Fruit fly (Drosophila melanogaster): Measurements from ENCODE around the gene CG1703.

CG1703 gene

dm6 chrX:11631704-11632103 lies 20.0 kb downstream of the CG1703 start:
- TF ChIP-seq Dif (GFP tag; optimal IDR thresholded peaks at IDR 0.05; ENCODE audit: partially characterized antibody) (no peak), Dfd (GFP tag; optimal IDR thresholded peaks at IDR 0.05) (no peak), lola (GFP tag; optimal IDR thresholded peaks at IDR 0.05) (no peak), OdsH (GFP tag; optimal IDR thresholded peaks at IDR 0.05) (no peak), tai (GFP tag; optimal IDR thresholded peaks at IDR 0.05) (no peak), sv (GFP tag; optimal IDR thresholded peaks at IDR 0.05) (no peak), ey (GFP tag; optimal IDR thresholded peaks at IDR 0.05) (no peak), N (GFP tag; optimal IDR thresholded peaks at IDR 0.05) (no peak), foxo (GFP tag; optimal IDR thresholded peaks at IDR 0.05) (no peak), woc (GFP tag; optimal IDR thresholded peaks at IDR 0.05) (no peak), rgr (GFP tag; optimal IDR thresholded peaks at IDR 0.05) (no peak), psq (GFP tag; optimal IDR thresholded peaks at IDR 0.05) (no peak)

DNA sequence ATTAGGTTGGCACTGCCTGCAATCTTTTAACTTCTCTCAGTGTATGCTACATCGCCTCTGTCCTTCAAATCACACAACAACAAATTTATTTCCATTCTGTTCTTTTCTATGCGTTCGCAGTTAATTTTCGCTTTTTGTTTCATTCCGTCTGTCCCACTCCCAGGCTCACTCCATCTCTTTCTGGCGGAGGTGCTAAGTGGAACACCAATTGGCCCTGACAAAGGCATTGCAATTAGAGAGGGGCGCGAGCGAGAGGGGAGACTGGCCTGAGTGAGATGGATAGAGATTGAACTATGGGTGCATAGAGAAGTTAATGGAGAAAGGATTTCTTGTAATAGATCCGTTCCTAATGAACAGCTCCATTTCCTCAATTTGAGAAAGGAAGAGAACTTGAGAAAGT lies 28.8 kb downstream of the CG1703 start:
- TF ChIP-seq CG32264 (GFP tag; optimal IDR thresholded peaks at IDR 0.05) (no peak), N (GFP tag; optimal IDR thresholded peaks at IDR 0.05) (no peak), Dfd (GFP tag; optimal IDR thresholded peaks at IDR 0.05) (no peak), foxo (GFP tag; optimal IDR thresholded peaks at IDR 0.05) (no peak), lola (GFP tag; optimal IDR thresholded peaks at IDR 0.05) (no peak), Myc (optimal IDR thresholded peaks at IDR 0.05) (no peak), fru (GFP tag; optimal IDR thresholded peaks at IDR 0.05) (no peak), Hr83 (GFP tag; optimal IDR thresholded peaks at IDR 0.05; ENCODE audit: poor library complexity, severe bottlenecking) (no peak), Mio (GFP tag; optimal IDR thresholded peaks at IDR 0.05) (no peak), CG9705 (GFP tag; optimal IDR thresholded peaks at IDR 0.05) (no peak), Jra (GFP tag; optimal IDR thresholded peaks at IDR 0.05) (no peak), HLH106 (tag; optimal IDR thresholded peaks at IDR 0.05) (no peak), Vsx2 (GFP tag; optimal IDR thresholded peaks at IDR 0.05; ENCODE audit: partially characterized antibody) (no peak), Abd-B (GFP tag; optimal IDR thresholded peaks at IDR 0.05) (no peak), rgr (GFP tag; optimal IDR thresholded peaks at IDR 0.05) (no peak), pan (optimal IDR thresholded peaks at IDR 0.05) (no peak), dmrt93B (GFP tag; optimal IDR thresholded peaks at IDR 0.05) (no peak)

- TF ChIP-seq br (GFP tag; optimal IDR thresholded peaks at IDR 0.05) (no peak), tai (GFP tag; optimal IDR thresholded peaks at IDR 0.05) (no peak), ey (GFP tag; optimal IDR thresholded peaks at IDR 0.05) (no peak), pan (optimal IDR thresholded peaks at IDR 0.05) (no peak), brk (GFP tag; optimal IDR thresholded peaks at IDR 0.05) (no peak), Vsx2 (GFP tag; optimal IDR thresholded peaks at IDR 0.05; ENCODE audit: partially characterized antibody) (no peak), Jra (GFP tag; optimal IDR thresholded peaks at IDR 0.05) (no peak), GATAd (GFP tag; optimal IDR thresholded peaks at IDR 0.05) (no peak), CG32264 (GFP tag; optimal IDR thresholded peaks at IDR 0.05) (no peak), Dif (GFP tag; optimal IDR thresholded peaks at IDR 0.05; ENCODE audit: partially characterized antibody) (no peak), psq (GFP tag; optimal IDR thresholded peaks at IDR 0.05) (no peak), Dfd (GFP tag; optimal IDR thresholded peaks at IDR 0.05) (no peak), foxo (GFP tag; optimal IDR thresholded peaks at IDR 0.05) (no peak)
Observed at dm6 chrX:11643227-11643626, 31.5 kb downstream of the CG1703 start.

DNA sequence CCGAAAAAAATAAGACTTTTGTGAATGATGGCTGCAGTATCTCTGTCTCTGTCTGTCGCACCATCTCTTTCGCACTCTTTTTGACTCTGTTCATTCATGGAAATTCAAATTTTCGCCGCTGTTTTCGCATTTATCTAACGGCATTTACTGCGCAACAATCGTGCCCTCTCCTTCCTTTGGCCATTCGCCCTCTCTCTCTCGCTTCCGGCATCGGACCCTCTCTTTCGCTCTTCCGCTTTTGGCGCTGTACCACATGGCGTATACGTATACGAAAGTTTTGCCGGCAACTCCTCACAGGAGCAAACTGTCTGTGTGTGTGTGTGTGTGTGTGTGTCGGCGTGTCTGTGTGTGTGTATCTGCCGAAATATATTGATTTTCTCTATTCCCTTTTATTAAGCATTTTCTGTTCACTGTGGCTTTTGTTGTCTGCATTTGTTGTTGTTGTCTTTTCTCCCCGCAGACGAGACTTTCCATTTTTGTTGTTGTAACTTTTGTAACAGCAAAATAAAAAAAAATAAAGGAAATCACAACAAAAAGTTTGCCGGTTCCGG lies 32.9 kb downstream of the CG1703 start:
- no peak for TF ChIP-seq pan (optimal IDR thresholded peaks at IDR 0.05)
- no peak for TF ChIP-seq dmrt93B (GFP tag; optimal IDR thresholded peaks at IDR 0.05)
- TF ChIP-seq N (GFP tag; optimal IDR thresholded peaks at IDR 0.05): no peak
- no peak for TF ChIP-seq Jra (GFP tag; optimal IDR thresholded peaks at IDR 0.05)
- TF ChIP-seq tai (GFP tag; optimal IDR thresholded peaks at IDR 0.05): no peak
- TF ChIP-seq dsf (GFP tag; optimal IDR thresholded peaks at IDR 0.05; ENCODE audit: borderline replicate concordance): no peak
- no peak for TF ChIP-seq CG9705 (GFP tag; optimal IDR thresholded peaks at IDR 0.05)
- TF ChIP-seq jim (GFP tag; optimal IDR thresholded peaks at IDR 0.05): no peak
- TF ChIP-seq Myc (optimal IDR thresholded peaks at IDR 0.05): no peak
- TF ChIP-seq sage (GFP tag; optimal IDR thresholded peaks at IDR 0.05): no peak
- TF ChIP-seq fru (GFP tag; optimal IDR thresholded peaks at IDR 0.05): no peak

DNA sequence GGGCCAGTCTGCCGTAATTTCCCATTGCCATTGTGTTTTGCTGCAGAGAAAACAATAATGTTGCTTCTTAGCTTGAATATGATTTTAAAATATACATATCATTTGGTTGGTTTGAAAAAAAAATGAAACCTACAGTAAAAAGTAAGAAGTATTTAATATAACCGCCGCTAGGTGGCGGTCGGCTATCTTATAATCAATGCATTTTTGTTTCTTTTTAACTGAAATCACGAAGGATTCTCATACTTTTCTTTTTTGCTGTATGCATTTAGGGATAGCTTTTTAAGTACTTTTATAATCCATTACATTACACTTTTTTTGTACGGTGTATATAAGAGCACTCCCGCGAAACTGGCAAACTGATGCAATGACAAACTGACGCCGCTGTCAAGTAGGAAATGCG lies 39.7 kb downstream of the CG1703 start:
- no peak for TF ChIP-seq foxo (GFP tag; optimal IDR thresholded peaks at IDR 0.05)
- no peak for TF ChIP-seq Vsx2 (GFP tag; optimal IDR thresholded peaks at IDR 0.05; ENCODE audit: partially characterized antibody)

Measured in whole organism, wandering third instar larva.